Worm (Caenorhabditis elegans): ENCODE measurements around the gene wdr-5.1.

Gene wdr-5.1

ce11 chrIII:3723726-3724125, 18.6 kb downstream of the wdr-5.1 start:
- TF ChIP-seq lim-7 (GFP tag; IDR thresholded peaks at IDR 0.05) = no peak
- TF ChIP-seq unc-130 (GFP tag; optimal IDR thresholded peaks at IDR 0.05) = peak; percentile 0
- no peak for TF ChIP-seq zag-1 (tag; optimal IDR thresholded peaks at IDR 0.05)
- TF ChIP-seq mxl-3 (GFP tag; optimal IDR thresholded peaks at IDR 0.05) = no peak
- peak; percentile 72 for TF ChIP-seq lin-38 (GFP tag; IDR thresholded peaks at IDR 0.05)
- TF ChIP-seq arid-1 (GFP tag; conservative IDR thresholded peaks at IDR 0.05) = no peak
- no peak for TF ChIP-seq zip-2 (tag; optimal IDR thresholded peaks at IDR 0.05)
- no peak for TF ChIP-seq nhr-111 (GFP tag; optimal IDR thresholded peaks at IDR 0.05)

DNA sequence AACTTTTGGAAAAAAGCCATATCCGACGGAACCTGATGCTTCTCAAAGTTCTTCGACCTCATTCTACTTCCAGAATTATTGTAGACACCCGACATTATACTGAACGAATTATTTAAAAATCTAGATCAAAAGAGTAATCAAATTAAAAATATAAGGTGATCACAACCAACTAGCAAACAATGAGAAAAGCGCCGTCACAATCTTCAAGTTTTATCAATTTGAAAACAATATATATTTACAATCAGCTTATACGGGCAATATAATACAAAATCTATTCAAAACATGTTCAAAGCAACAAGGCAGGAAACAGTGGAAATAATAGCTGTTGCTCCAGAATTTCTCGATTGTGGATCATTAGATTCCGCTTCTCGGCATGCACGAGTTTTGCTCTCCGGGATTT, 19.8 kb downstream of the wdr-5.1 start, which contains the start of gene C14B1.12:
Gene C14B1.12 (minus strand): TSS at position 101 of the 400 bp plus-strand sequence.
- TF ChIP-seq R02D3.7 (tag; optimal IDR thresholded peaks at IDR 0.05) (no peak), nhr-48 (tag; optimal IDR thresholded peaks at IDR 0.05) (no peak), ztf-11 (tag; optimal IDR thresholded peaks at IDR 0.05) (no peak), cey-2 (tag; optimal IDR thresholded peaks at IDR 0.05; ENCODE audit: borderline replicate concordance, insufficient read depth) (no peak), pqm-1 (tag; optimal IDR thresholded peaks at IDR 0.05) (no peak), Y105C5A.15 (GFP tag; IDR thresholded peaks at IDR 0.05) (no peak), pha-4 (GFP tag; IDR thresholded peaks at IDR 0.05) (no peak), pha-4 (tag; optimal IDR thresholded peaks at IDR 0.05) (no peak), lin-1 (GFP tag; IDR thresholded peaks at IDR 0.05) (no peak), F44E2.7 (GFP tag; IDR thresholded peaks at IDR 0.05) (no peak), mxl-2 (GFP tag; conservative IDR thresholded peaks at IDR 0.05) (no peak), unc-39 (tag; optimal IDR thresholded peaks at IDR 0.05) (no peak), vab-7 (GFP tag; IDR thresholded peaks at IDR 0.05) (no peak), nhr-28 (tag; optimal IDR thresholded peaks at IDR 0.05) (no peak), set-16 (GFP tag; IDR thresholded peaks at IDR 0.05) (no peak), ZK546.5 (tag; optimal IDR thresholded peaks at IDR 0.05) (no peak)

DNA sequence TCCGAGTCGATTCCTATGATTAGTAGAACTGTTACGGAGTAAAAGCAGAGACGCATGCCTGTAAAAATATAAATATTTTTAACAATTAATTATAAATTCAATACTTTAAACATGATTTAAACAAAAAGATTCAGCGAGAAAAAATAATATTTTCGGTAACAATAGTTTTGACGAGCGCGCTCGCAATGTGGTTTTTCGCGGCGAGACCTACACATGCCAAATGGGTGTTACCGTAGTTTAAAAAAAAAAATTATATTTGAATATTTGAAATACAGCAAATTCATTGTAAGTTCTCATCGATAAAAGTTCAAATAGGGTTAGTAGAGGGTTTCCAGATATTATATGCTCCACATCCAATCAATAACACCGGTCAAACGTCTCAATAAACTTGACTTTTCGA, 21.4 kb downstream of the wdr-5.1 start, which contains the start of gene gldi-5:
Gene gldi-5 (minus strand): TSS at position 58 of the 400 bp plus-strand sequence.
- TF ChIP-seq tra-1 (GFP tag; IDR thresholded peaks at IDR 0.05) = no peak
- no peak for TF ChIP-seq nhr-48 (tag; optimal IDR thresholded peaks at IDR 0.05)
- TF ChIP-seq F44E2.7 (GFP tag; IDR thresholded peaks at IDR 0.05) = no peak

ce11 chrIII:3729520-3729919, 24.4 kb downstream of the wdr-5.1 start, which contains the start of gene F34D10.9:
F34D10.9 (minus strand) TSS chrIII:3729620.
- TF ChIP-seq hif-1 (tag; optimal IDR thresholded peaks at IDR 0.05) = no peak
- TF ChIP-seq nhr-41 (GFP tag; IDR thresholded peaks at IDR 0.05) = no peak
- no peak for TF ChIP-seq lim-7 (GFP tag; IDR thresholded peaks at IDR 0.05)
- no peak for TF ChIP-seq aha-1 (tag)

DNA sequence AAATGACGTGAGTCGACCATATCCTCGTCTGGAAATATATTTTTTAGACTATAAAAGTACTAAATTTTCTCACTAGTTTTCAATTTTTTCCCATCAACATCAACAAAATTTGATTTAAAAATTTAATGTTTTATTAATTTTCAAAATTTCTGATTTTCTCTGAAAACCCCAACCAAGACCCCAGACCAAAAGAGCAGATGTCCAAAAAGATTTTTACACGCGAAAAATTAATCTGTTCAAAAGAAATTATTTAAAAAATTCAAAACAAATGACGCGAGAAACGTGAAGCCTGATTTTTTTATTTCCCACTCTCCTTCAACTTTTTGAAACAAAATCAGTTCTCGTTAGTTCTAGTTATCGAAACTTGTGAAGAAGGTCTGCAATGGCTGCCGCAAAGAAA, 25.4 kb downstream of the wdr-5.1 start, which contains the start of gene F34D10.8:
Gene F34D10.8 (plus strand): TSS at position 301 of the 400 bp plus-strand sequence.
- TF ChIP-seq dmd-6 (GFP tag; IDR thresholded peaks at IDR 0.05) (no peak), jun-1 (tag; optimal IDR thresholded peaks at IDR 0.05) (no peak), daf-16 (GFP tag; optimal IDR thresholded peaks at IDR 0.05) (no peak), daf-16 (tag; optimal IDR thresholded peaks at IDR 0.05) (no peak), gei-8 (GFP tag; optimal IDR thresholded peaks at IDR 0.05) (no peak), lin-15B (tag; optimal IDR thresholded peaks at IDR 0.05) (no peak), attf-4 (tag; optimal IDR thresholded peaks at IDR 0.05) (no peak), nhr-41 (GFP tag; IDR thresholded peaks at IDR 0.05) (no peak), ZK337.2 (GFP tag; IDR thresholded peaks at IDR 0.05) (no peak), sdz-12 (GFP tag; optimal IDR thresholded peaks at IDR 0.05) (no peak), fkh-10 (GFP tag; optimal IDR thresholded peaks at IDR 0.05) (no peak), lin-39 (tag; optimal IDR thresholded peaks at IDR 0.05) (no peak), nhr-237 (tag; optimal IDR thresholded peaks at IDR 0.05) (no peak), nhr-77 (tag; optimal IDR thresholded peaks at IDR 0.05) (no peak), mep-1 (tag; optimal IDR thresholded peaks at IDR 0.05) (no peak), lin-29 (GFP tag; IDR thresholded peaks at IDR 0.05) (no peak)
